Fruit fly (Drosophila melanogaster): ENCODE data around the gene CG6171.

The CG6171 gene

dm6 chr3R:15342926-15343685, 20.6 kb downstream of the CG6171 start, which contains the start of gene Nagk (continued):
- TF ChIP-seq CG6654 (GFP tag; optimal IDR thresholded peaks at IDR 0.05): peak; percentile 11
- 0 out of 2 replicates have a peak, but pooled peaks have one; percentile 9 for TF ChIP-seq al (GFP tag; IDR thresholded peaks at IDR 0.05)
- no peak for TF ChIP-seq cas (GFP tag; IDR thresholded peaks at IDR 0.05)
- TF ChIP-seq CG10147 (GFP tag; optimal IDR thresholded peaks at IDR 0.05): peak; percentile 50
- TF ChIP-seq Antp (GFP tag; optimal IDR thresholded peaks at IDR 0.05): peak; percentile 20
- peak; percentile 56 for TF ChIP-seq CG10274 (GFP tag; optimal IDR thresholded peaks at IDR 0.05)
- TF ChIP-seq pzg (GFP tag; optimal IDR thresholded peaks at IDR 0.05): peak; percentile 34
- peak; percentile 27 for TF ChIP-seq CG2202 (tag; optimal IDR thresholded peaks at IDR 0.05)
- peak in 1 of 2 experiments; percentile 2 for TF ChIP-seq tll (GFP tag; optimal IDR thresholded peaks at IDR 0.05)
- no peak for TF ChIP-seq en (GFP tag; optimal IDR thresholded peaks at IDR 0.05)
- TF ChIP-seq dati (GFP tag; IDR thresholded peaks at IDR 0.05): 0 out of 2 replicates have a peak, but pooled peaks have one; percentile 5
- peak; percentile 12 for TF ChIP-seq Hand (GFP tag; optimal IDR thresholded peaks at IDR 0.05)
- peak; percentile 77 for TF ChIP-seq CG12104 (GFP tag; optimal IDR thresholded peaks at IDR 0.05)
- no peak for TF ChIP-seq hkb (optimal IDR thresholded peaks at IDR 0.05)
- peak; percentile 49; the same call in 1 of the 2 replicates for TF ChIP-seq hkb (GFP tag; IDR thresholded peaks at IDR 0.05)
- peak; percentile 59 for TF ChIP-seq CG4328 (GFP tag; optimal IDR thresholded peaks at IDR 0.05)
- no peak for TF ChIP-seq sc (optimal IDR thresholded peaks at IDR 0.05)
- no peak for TF ChIP-seq sc (GFP tag; optimal IDR thresholded peaks at IDR 0.05)
- TF ChIP-seq Sin3A (optimal IDR thresholded peaks at IDR 0.05): no peak
- TF ChIP-seq CG42726 (GFP tag; IDR thresholded peaks at IDR 0.05; ENCODE audit: partially characterized antibody): peak; percentile 56; the same call in 1 of the 2 replicates
- peak; percentile 9 for TF ChIP-seq btn (GFP tag; optimal IDR thresholded peaks at IDR 0.05)
- TF ChIP-seq BtbVII (GFP tag; optimal IDR thresholded peaks at IDR 0.05): peak; percentile 65
- TF ChIP-seq Adf1 (GFP tag; IDR thresholded peaks at IDR 0.05): peak; percentile 31; the same call in 1 of the 2 replicates
- TF ChIP-seq Dref (GFP tag; IDR thresholded peaks at IDR 0.05): peak; percentile 56
- TF ChIP-seq tio (GFP tag; optimal IDR thresholded peaks at IDR 0.05): no peak
- TF ChIP-seq Dek (tag; optimal IDR thresholded peaks at IDR 0.05): peak; percentile 35
- peak; percentile 68 for TF ChIP-seq odd (GFP tag; optimal IDR thresholded peaks at IDR 0.05)
- TF ChIP-seq CG6175 (GFP tag; IDR thresholded peaks at IDR 0.05): no peak
- peak; percentile 80 for TF ChIP-seq CG18476 (GFP tag; optimal IDR thresholded peaks at IDR 0.05)
- TF ChIP-seq NFAT (GFP tag; IDR thresholded peaks at IDR 0.05): peak; percentile 58
- TF ChIP-seq kah (GFP tag; optimal IDR thresholded peaks at IDR 0.05): no peak
- TF ChIP-seq Hr3 (GFP tag; optimal IDR thresholded peaks at IDR 0.05): peak; percentile 77
- TF ChIP-seq Atf6 (GFP tag; IDR thresholded peaks at IDR 0.05): peak; percentile 13; the same call in 1 of the 2 replicates
- no peak for TF ChIP-seq CG7372 (GFP tag; IDR thresholded peaks at IDR 0.05)
- TF ChIP-seq CG15269 (tag; optimal IDR thresholded peaks at IDR 0.05): peak; percentile 60
- peak; percentile 43 for TF ChIP-seq chn (GFP tag; optimal IDR thresholded peaks at IDR 0.05)
- TF ChIP-seq trem (tag; optimal IDR thresholded peaks at IDR 0.05): peak; percentile 14
- peak; percentile 59 for TF ChIP-seq ind (GFP tag; optimal IDR thresholded peaks at IDR 0.05)
- TF ChIP-seq Hmr (GFP tag; optimal IDR thresholded peaks at IDR 0.05): peak; percentile 68
- TF ChIP-seq CG15011 (GFP tag; optimal IDR thresholded peaks at IDR 0.05): peak; percentile 71
- peak; percentile 52 for TF ChIP-seq CG4854 (GFP tag; optimal IDR thresholded peaks at IDR 0.05)
- TF ChIP-seq CG15073 (GFP tag; optimal IDR thresholded peaks at IDR 0.05): no peak
- TF ChIP-seq phol (tag; optimal IDR thresholded peaks at IDR 0.05): peak; percentile 66
- no peak for TF ChIP-seq CG7357 (GFP tag; IDR thresholded peaks at IDR 0.05)
- peak; percentile 39 for TF ChIP-seq shn (GFP tag; optimal IDR thresholded peaks at IDR 0.05)
- peak; percentile 42 for TF ChIP-seq grau (tag; optimal IDR thresholded peaks at IDR 0.05)
- TF ChIP-seq CG18619 (GFP tag; optimal IDR thresholded peaks at IDR 0.05): peak; percentile 78
- TF ChIP-seq B-H1 (GFP tag; IDR thresholded peaks at IDR 0.05): 0 out of 3 replicates have a peak, but pooled peaks have one; percentile 19
- peak; percentile 11 for TF ChIP-seq disco-r (GFP tag; optimal IDR thresholded peaks at IDR 0.05)
- TF ChIP-seq peb (GFP tag; IDR thresholded peaks at IDR 0.05): no peak

Measured in whole organism, embryonic.